Worm (Caenorhabditis elegans) whole organism, L4 larva: ENCODE measurements around the gene mam-7.

ENCODE experiments used
- D1046.2 ChIP-seq: fragments of 200-800 bp; sonication (Bioruptor generic); IDR thresholded peaks from 2 replicates; pipeline ENCODE4 v1.3.6; 2022; ENCODE audit warnings: missing genetic modification characterization, missing compliant biosample characterization
- F44E2.7 ChIP-seq: fragments of 200-800 bp; sonication (Bioruptor generic); IDR thresholded peaks from 2 replicates; pipeline ENCODE4 v2.1.2; 2022; ENCODE audit warnings: missing genetic modification characterization, missing compliant biosample characterization
- Y105C5A.15 ChIP-seq: fragments of 200-800 bp; sonication (Bioruptor generic); IDR thresholded peaks from 2 replicates; pipeline ENCODE4 v1.3.6; 2022; ENCODE audit warnings: missing genetic modification characterization, missing compliant biosample characterization
- Y5F2A.4 ChIP-seq: fragments of 200-800 bp; sonication (Bioruptor generic); optimal IDR thresholded peaks from 2 replicates; lab custom pipeline; 2018; ENCODE audit warnings: mild to moderate bottlenecking, missing genetic modification characterization, missing compliant biosample characterization
- Y75B8A.6 ChIP-seq: fragments of 200-800 bp; sonication (Bioruptor generic); IDR thresholded peaks from 2 replicates; pipeline ENCODE4 v1.3.6; 2022; ENCODE audit warnings: missing genetic modification reagents, missing genetic modification characterization, missing compliant biosample characterization
- ZK337.2 ChIP-seq: fragments of 200-800 bp; sonication (Bioruptor generic); IDR thresholded peaks from 2 replicates; pipeline ENCODE4 v1.3.6; 2022; ENCODE audit warnings: missing genetic modification reagents, missing genetic modification characterization, missing compliant biosample characterization
- aha-1 ChIP-seq: fragments of 150-350 bp; peaks from one replicate; lab custom pipeline; 2014; ENCODE audit warnings: missing biosample characterization, missing genetic modification characterization
- ceh-20 ChIP-seq: fragments of 200-800 bp; sonication (Bioruptor generic); IDR thresholded peaks from 2 replicates; pipeline ENCODE4 v1.3.6; 2022; ENCODE audit warnings: missing genetic modification reagents, missing genetic modification characterization, missing compliant biosample characterization
- ceh-32 ChIP-seq: sonication (generic microtip); optimal IDR thresholded peaks from 2 replicates; lab custom pipeline; 2016; ENCODE audit warnings: mild to moderate bottlenecking, missing genetic modification characterization, missing compliant biosample characterization; ENCODE audit not compliant: poor library complexity
- ceh-82 ChIP-seq: sonication (generic microtip); optimal IDR thresholded peaks from 2 replicates; lab custom pipeline; 2017; ENCODE audit warnings: missing biosample characterization, missing genetic modification characterization
- ces-1 ChIP-seq: fragments of 150-350 bp; sonication (generic microtip); optimal IDR thresholded peaks from 4 replicates; lab custom pipeline; 2014; ENCODE audit warnings: missing biosample characterization, missing genetic modification reagents, missing genetic modification characterization
- cey-2 ChIP-seq: sonication (generic microtip); optimal IDR thresholded peaks from 3 replicates; lab custom pipeline; 2017; ENCODE audit warnings: missing genetic modification characterization, mild to moderate bottlenecking, missing compliant biosample characterization, antibody characterized with exemption, borderline replicate concordance; ENCODE audit not compliant: insufficient read depth
- ctbp-1 ChIP-seq: fragments of 200-800 bp; sonication (Bioruptor generic); IDR thresholded peaks from 2 replicates; pipeline ENCODE4 v1.3.6; 2022; ENCODE audit warnings: missing genetic modification reagents, missing genetic modification characterization, missing compliant biosample characterization
- dmd-6 ChIP-seq: fragments of 200-800 bp; sonication (Bioruptor generic); IDR thresholded peaks from 2 replicates; pipeline ENCODE4 v1.3.6; 2022; ENCODE audit warnings: missing genetic modification reagents, missing genetic modification characterization, missing compliant biosample characterization
- dmd-8 ChIP-seq: fragments of 200-800 bp; sonication (Bioruptor generic); IDR thresholded peaks from 2 replicates; pipeline ENCODE4 v1.3.6; 2022; ENCODE audit warnings: missing genetic modification characterization, missing compliant biosample characterization
- duxl-1 ChIP-seq: sonication (generic microtip); optimal IDR thresholded peaks from 2 replicates; lab custom pipeline; 2016; ENCODE audit warnings: mild to moderate bottlenecking, missing genetic modification characterization, moderate library complexity, missing compliant biosample characterization; ENCODE audit not compliant: poor library complexity
- egl-27 ChIP-seq: sonication (generic microtip); optimal IDR thresholded peaks from 3 replicates; lab custom pipeline; 2017; ENCODE audit warnings: missing biosample characterization, missing genetic modification reagents, missing genetic modification characterization
- egl-43 ChIP-seq: fragments of 200-800 bp; sonication (Bioruptor generic); IDR thresholded peaks from 2 replicates; pipeline ENCODE4 v1.3.6; 2022; ENCODE audit warnings: missing genetic modification reagents, missing genetic modification characterization, missing compliant biosample characterization
- fkh-10 ChIP-seq: fragments of 150-350 bp; optimal IDR thresholded peaks from 2 replicates; lab custom pipeline; 2014; ENCODE audit warnings: missing biosample characterization, missing genetic modification reagents, missing genetic modification characterization
- hlh-30 ChIP-seq: sonication (generic microtip); optimal IDR thresholded peaks from 2 replicates; lab custom pipeline; 2017; ENCODE audit warnings: antibody characterized with exemption, mild to moderate bottlenecking, missing genetic modification characterization, missing compliant biosample characterization; ENCODE audit not compliant: insufficient read depth
- lim-7 ChIP-seq: fragments of 200-800 bp; sonication (Bioruptor generic); IDR thresholded peaks from 2 replicates; pipeline ENCODE4 v1.3.6; 2022; ENCODE audit warnings: missing genetic modification characterization, missing compliant biosample characterization
- lin-38 ChIP-seq: fragments of 200-800 bp; sonication (Bioruptor generic); IDR thresholded peaks from 2 replicates; pipeline ENCODE4 v1.3.6; 2022; ENCODE audit warnings: missing genetic modification reagents, missing genetic modification characterization, missing compliant biosample characterization
- lin-39 ChIP-seq: fragments of 150-350 bp; optimal IDR thresholded peaks from 2 replicates; lab custom pipeline; 2014; ENCODE audit warnings: missing biosample characterization, missing genetic modification reagents, missing genetic modification characterization
- lir-3 ChIP-seq: sonication (generic microtip); optimal IDR thresholded peaks from 2 replicates; lab custom pipeline; 2016; ENCODE audit warnings: mild to moderate bottlenecking, missing genetic modification characterization, missing compliant biosample characterization
- madf-5 ChIP-seq, 2 experiments: fragments of 200-800 bp; sonication (Bioruptor generic); IDR thresholded peaks; 2 replicates each; pipeline ENCODE4 v1.3.6; 2022; ENCODE audit warnings: missing compliant biosample characterization in 2 of 2, missing genetic modification characterization in 2 of 2
- mdl-1 ChIP-seq, 2 experiments: fragments of 150-350 bp in 1 of 2; sonication (generic microtip) in 1 of 2; optimal IDR thresholded peaks; 2 replicates each; lab custom pipeline; 2014 to 2017; ENCODE audit warnings: missing biosample characterization in 2 of 2, missing genetic modification characterization in 2 of 2
- mdt-29 ChIP-seq: fragments of 200-800 bp; sonication (Bioruptor generic); IDR thresholded peaks from 2 replicates; pipeline ENCODE4 v1.3.6; 2022; ENCODE audit warnings: missing genetic modification reagents, missing genetic modification characterization, missing compliant biosample characterization
- mes-2 ChIP-seq: sonication (generic microtip); optimal IDR thresholded peaks from 2 replicates; lab custom pipeline; 2016; ENCODE audit warnings: missing genotype, mild to moderate bottlenecking, missing genetic modification characterization, missing compliant biosample characterization; ENCODE audit not compliant: poor library complexity, severe bottlenecking
- nhr-237 ChIP-seq: sonication (generic microtip); optimal IDR thresholded peaks from 2 replicates; lab custom pipeline; 2017; ENCODE audit warnings: missing biosample characterization, missing genetic modification characterization
- nhr-25 ChIP-seq: sonication (generic microtip); optimal IDR thresholded peaks from 2 replicates; lab custom pipeline; 2017; ENCODE audit warnings: missing genetic modification characterization, mild to moderate bottlenecking, missing compliant biosample characterization, antibody characterized with exemption, moderate library complexity, borderline replicate concordance; ENCODE audit not compliant: insufficient read depth
- nhr-42 ChIP-seq: fragments of 200-800 bp; sonication (Bioruptor generic); IDR thresholded peaks from 2 replicates; pipeline ENCODE4 v1.3.6; 2022; ENCODE audit warnings: missing genetic modification characterization, missing compliant biosample characterization
- nhr-76 ChIP-seq: fragments of 150-350 bp; optimal IDR thresholded peaks from 2 replicates; lab custom pipeline; 2014; ENCODE audit warnings: missing biosample characterization, missing genetic modification characterization
- nhr-77 ChIP-seq: fragments of 150-350 bp; optimal IDR thresholded peaks from 2 replicates; lab custom pipeline; 2014; ENCODE audit warnings: missing biosample characterization, missing genetic modification characterization
- pha-4 ChIP-seq, 2 experiments: fragments of 150-350 bp in 1 of 2; fragments of 200-800 bp in 1 of 2; sonication (Bioruptor generic) in 1 of 2; IDR thresholded peaks in 1 of 2; optimal IDR thresholded peaks in 1 of 2; 2 replicates each; pipeline versions ENCODE4 v1.3.6 to Lab custom; 2014 to 2022; ENCODE audit warnings: missing genetic modification characterization in 2 of 2, missing genetic modification reagents in 2 of 2, missing biosample characterization in 1 of 2, missing compliant biosample characterization in 1 of 2
- pqm-1 ChIP-seq: sonication (generic microtip); optimal IDR thresholded peaks from 2 replicates; lab custom pipeline; 2017; ENCODE audit warnings: missing biosample characterization, missing genetic modification characterization
- rbr-2 ChIP-seq: sonication (generic microtip); optimal IDR thresholded peaks from 2 replicates; lab custom pipeline; 2016; ENCODE audit warnings: missing genotype, missing genetic modification characterization, missing compliant biosample characterization
- skn-1 ChIP-seq: fragments of 150-350 bp; optimal IDR thresholded peaks from 2 replicates; lab custom pipeline; 2014; ENCODE audit warnings: missing biosample characterization, missing genetic modification characterization
- snpc-4 ChIP-seq: fragments of 150-350 bp; optimal IDR thresholded peaks from 2 replicates; lab custom pipeline; 2014; ENCODE audit warnings: missing biosample characterization, missing genetic modification characterization
- spr-1 ChIP-seq: sonication (generic microtip); optimal IDR thresholded peaks from 2 replicates; lab custom pipeline; 2016; ENCODE audit warnings: mild to moderate bottlenecking, missing genetic modification characterization, missing compliant biosample characterization
- unc-130 ChIP-seq: sonication (generic microtip); optimal IDR thresholded peaks from 2 replicates; lab custom pipeline; 2016; ENCODE audit warnings: missing genetic modification reagents, missing genetic modification characterization, missing compliant biosample characterization
- unc-62 ChIP-seq, 3 experiments: fragments of 150-350 bp in 1 of 3; sonication (generic microtip); optimal IDR thresholded peaks in 2 of 3; peaks in 1 of 3; 1 replicate in 1 of 3; 2 replicates in 2 of 3; lab custom pipeline; 2014 to 2017; ENCODE audit warnings: missing biosample characterization in 3 of 3, missing genetic modification characterization in 3 of 3, missing genetic modification reagents in 3 of 3, missing genotype in 1 of 3
- vab-7 ChIP-seq: fragments of 200-800 bp; sonication (Bioruptor generic); IDR thresholded peaks from 2 replicates; pipeline ENCODE4 v1.3.6; 2022; ENCODE audit warnings: missing genetic modification reagents, missing genetic modification characterization, missing compliant biosample characterization
- zip-2 ChIP-seq: fragments of 150-350 bp; optimal IDR thresholded peaks from 2 replicates; lab custom pipeline; 2014; ENCODE audit warnings: missing biosample characterization, missing genetic modification characterization

The mam-7 gene

DNA sequence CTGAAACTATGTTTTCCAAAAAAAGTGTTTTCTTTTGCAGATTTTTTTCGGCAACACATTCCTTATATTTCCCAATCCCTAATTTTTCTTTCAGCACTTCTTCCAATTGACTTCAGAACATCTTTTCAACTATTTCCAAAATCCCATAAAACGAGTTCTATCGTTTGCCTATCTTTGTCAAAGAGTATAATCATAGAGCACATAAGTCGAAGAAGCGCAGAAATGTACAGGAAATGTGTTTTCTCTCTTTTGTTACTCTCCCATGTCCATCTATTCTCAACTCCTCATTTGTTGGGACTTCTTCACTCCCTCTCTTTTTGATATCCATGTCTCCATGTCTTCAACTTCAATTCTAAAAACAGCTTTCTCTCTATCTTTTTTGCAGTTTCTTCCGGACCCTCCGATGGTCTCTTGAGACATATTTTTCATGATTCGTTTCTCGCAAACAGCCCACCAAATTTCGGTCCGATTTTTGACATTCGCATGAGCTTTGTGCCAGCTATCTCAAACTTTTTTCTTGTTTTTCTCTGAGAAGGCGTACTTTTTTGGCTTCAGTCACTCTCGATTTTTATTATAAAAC is 32.7 kb upstream of the mam-7 start, which contains the start of gene twk-48:
Gene twk-48, plus strand, starts transcription at position 530 of the 580 bp plus-strand sequence.
- peak; percentile 34 for TF ChIP-seq fkh-10 (GFP tag; lab: Kevin White, UChicago)
- TF ChIP-seq lin-39 (tag; lab: Kevin White, UChicago), result peak; percentile 7
- TF ChIP-seq nhr-76 (tag; lab: Kevin White, UChicago), result no peak
- no peak for TF ChIP-seq skn-1 (tag; lab: Kevin White, UChicago)
- TF ChIP-seq ZK337.2 (GFP tag; lab: Robert Waterston, UW), result no peak
- no peak for TF ChIP-seq D1046.2 (GFP tag; lab: Robert Waterston, UW)
- no peak for TF ChIP-seq ces-1 (GFP tag; lab: Kevin White, UChicago)
- TF ChIP-seq egl-27 (tag; lab: Kevin White, UChicago), result no peak
- no peak for TF ChIP-seq vab-7 (GFP tag; lab: Robert Waterston, UW)
- TF ChIP-seq lin-38 (GFP tag; lab: Robert Waterston, UW), result no peak
- peak in 1 of 2 experiments; percentile 85 for TF ChIP-seq unc-62 (GFP tag; optimal IDR thresholded peaks at IDR 0.05 in 1 of 2; lab: Kevin White, UChicago)
- no peak for TF ChIP-seq unc-62 (tag; optimal IDR thresholded peaks at IDR 0.05; lab: Kevin White, UChicago)

- TF ChIP-seq zip-2 (tag; lab: Kevin White, UChicago) (peak; percentile 5), rbr-2 (tag; lab: Kevin White, UChicago) (peak; percentile 73), ceh-20 (peak; percentile 81), Y5F2A.4 (GFP tag; lab: Kevin White, UChicago) (peak; percentile 32), mdt-29 (peak; percentile 76), ceh-82 (tag; lab: Kevin White, UChicago) (no peak), fkh-10 (GFP tag; lab: Kevin White, UChicago) (peak; percentile 8), dmd-6 (GFP tag; lab: Robert Waterston, UW) (peak; percentile 71), Y105C5A.15 (GFP tag; lab: Robert Waterston, UW) (peak; percentile 92), dmd-8 (peak; percentile 97), unc-130 (GFP tag; lab: Kevin White, UChicago) (peak; percentile 36), mes-2 (tag; lab: Kevin White, UChicago) (peak; percentile 87), ceh-32 (tag; lab: Kevin White, UChicago) (no peak), ctbp-1 (GFP tag; lab: Robert Waterston, UW) (peak; percentile 76), Y75B8A.6 (no peak), pha-4 (GFP tag; IDR thresholded peaks at IDR 0.05; lab: Robert Waterston, UW) (peak; percentile 81; the same call in 1 of the 2 replicates), pha-4 (tag; optimal IDR thresholded peaks at IDR 0.05; lab: Kevin White, UChicago) (no peak), lim-7 (GFP tag; lab: Robert Waterston, UW) (peak; percentile 96), nhr-25 (tag; lab: Kevin White, UChicago) (no peak), hlh-30 (tag; lab: Kevin White, UChicago) (peak; percentile 71), snpc-4 (tag; lab: Kevin White, UChicago) (no peak), unc-62 (GFP tag; optimal IDR thresholded peaks at IDR 0.05 in 1 of 2; lab: Kevin White, UChicago) (peak in 1 of 2 experiments; percentile 96), unc-62 (tag; optimal IDR thresholded peaks at IDR 0.05; lab: Kevin White, UChicago) (no peak), aha-1 (tag; lab: Kevin White, UChicago) (peak; percentile 75), duxl-1 (tag; lab: Kevin White, UChicago) (peak; percentile 45), nhr-42 (GFP tag; lab: Robert Waterston, UW) (peak; percentile 67; the same call in 1 of the 2 replicates), egl-43 (GFP tag; lab: Robert Waterston, UW) (peak; percentile 94), nhr-77 (tag; lab: Kevin White, UChicago) (peak; percentile 4), pqm-1 (tag; lab: Kevin White, UChicago) (no peak), nhr-237 (no peak), cey-2 (tag; lab: Kevin White, UChicago) (no peak), spr-1 (tag; lab: Kevin White, UChicago) (no peak), ZK337.2 (GFP tag; lab: Robert Waterston, UW) (peak; percentile 85), F44E2.7 (GFP tag; lab: Robert Waterston, UW) (peak; percentile 89; the same call in 1 of the 2 replicates), lir-3 (tag; lab: Kevin White, UChicago) (no peak), madf-5 (GFP tag; IDR thresholded peaks at IDR 0.05; lab: Robert Waterston, UW) (peak; percentile 55 to 71; a peak in 1 of 4 replicates), mdl-1 (tag; optimal IDR thresholded peaks at IDR 0.05; lab: Kevin White, UChicago) (no peak)
Observed at ce11 chrIII:9861470-9862342, 31.2 kb upstream of the mam-7 start.
